Fruit fly (Drosophila melanogaster): ENCODE data around the gene CG10435.
A peak's percentile ranks its signal among the peaks of the same experiment; 100 is the strongest.

The CG10435 gene

dm6 chr3R:7969702-7970175, 43.3 kb downstream of the CG10435 start:
- peak; percentile 73 for TF ChIP-seq net (GFP tag; optimal IDR thresholded peaks at IDR 0.05)
- TF ChIP-seq Hr4 (GFP tag; optimal IDR thresholded peaks at IDR 0.05), result peak; percentile 81
- no peak for TF ChIP-seq CG6854 (GFP tag; optimal IDR thresholded peaks at IDR 0.05)
- TF ChIP-seq Ets96B (tag; optimal IDR thresholded peaks at IDR 0.05), result peak; percentile 82
- TF ChIP-seq CG3032 (tag; optimal IDR thresholded peaks at IDR 0.05), result peak; percentile 84
- peak; percentile 74 for TF ChIP-seq Sox14 (GFP tag; optimal IDR thresholded peaks at IDR 0.05)
- peak; percentile 59 for TF ChIP-seq CG1621 (tag; optimal IDR thresholded peaks at IDR 0.05)
- TF ChIP-seq Eip93F (GFP tag; optimal IDR thresholded peaks at IDR 0.05), result no peak
- no peak for TF ChIP-seq fd85E (GFP tag; optimal IDR thresholded peaks at IDR 0.05)
- peak; percentile 95 for TF ChIP-seq Eip78C (GFP tag)
- peak; percentile 25 for TF ChIP-seq svp (GFP tag)
- TF ChIP-seq acj6 (GFP tag; optimal IDR thresholded peaks at IDR 0.05), result peak; percentile 74
- TF ChIP-seq eg (GFP tag; IDR thresholded peaks at IDR 0.05), result peak; percentile 87
- peak; percentile 77 for TF ChIP-seq achi (GFP tag; optimal IDR thresholded peaks at IDR 0.05)
- TF ChIP-seq fkh (GFP tag; optimal IDR thresholded peaks at IDR 0.05), result no peak
- no peak for TF ChIP-seq Blimp-1 (GFP tag; optimal IDR thresholded peaks at IDR 0.05)
- TF ChIP-seq Sox15 (GFP tag; optimal IDR thresholded peaks at IDR 0.05), result peak; percentile 13
- peak; percentile 60 for TF ChIP-seq CG7368 (GFP tag; optimal IDR thresholded peaks at IDR 0.05)
- peak; percentile 73 for TF ChIP-seq dsx (GFP tag; optimal IDR thresholded peaks at IDR 0.05; ENCODE audit: poor library complexity, severe bottlenecking)
- peak; percentile 61 for TF ChIP-seq Smox (GFP tag; optimal IDR thresholded peaks at IDR 0.05)
- peak; percentile 70 for TF ChIP-seq Gug (GFP tag; IDR thresholded peaks at IDR 0.05)
- TF ChIP-seq Hr38 (GFP tag; optimal IDR thresholded peaks at IDR 0.05), result no peak
- peak; percentile 73 to 78 for TF ChIP-seq ss (GFP tag; optimal IDR thresholded peaks at IDR 0.05)
- peak; percentile 82 for TF ChIP-seq OdsH (GFP tag; optimal IDR thresholded peaks at IDR 0.05)
- peak; percentile 49 for TF ChIP-seq CG16779 (tag; optimal IDR thresholded peaks at IDR 0.05)
- TF ChIP-seq spab (GFP tag; optimal IDR thresholded peaks at IDR 0.05), result peak; percentile 80
- peak; percentile 83 for TF ChIP-seq CG6808 (GFP tag; optimal IDR thresholded peaks at IDR 0.05)
- TF ChIP-seq CG32006 (GFP tag; optimal IDR thresholded peaks at IDR 0.05), result peak; percentile 90
- peak; percentile 87 for TF ChIP-seq CG6276 (GFP tag; optimal IDR thresholded peaks at IDR 0.05)
- TF ChIP-seq Eip75B (GFP tag; optimal IDR thresholded peaks at IDR 0.05), result peak; percentile 84
- peak; percentile 92 for TF ChIP-seq CG8119 (GFP tag; IDR thresholded peaks at IDR 0.05)
- TF ChIP-seq Ets21C (GFP tag; optimal IDR thresholded peaks at IDR 0.05), result peak; percentile 39
- TF ChIP-seq fd59A (GFP tag; optimal IDR thresholded peaks at IDR 0.05), result peak; percentile 72
- TF ChIP-seq CG8632 (GFP tag; optimal IDR thresholded peaks at IDR 0.05), result peak; percentile 59
- peak; percentile 71 for TF ChIP-seq CG6792 (GFP tag; optimal IDR thresholded peaks at IDR 0.05)
- TF ChIP-seq CG3919 (GFP tag; optimal IDR thresholded peaks at IDR 0.05), result peak; percentile 89
- TF ChIP-seq CG9139 (GFP tag; optimal IDR thresholded peaks at IDR 0.05), result peak; percentile 66
- peak; percentile 55 for TF ChIP-seq Met (GFP tag; optimal IDR thresholded peaks at IDR 0.05)
- peak; percentile 73 for TF ChIP-seq esn (GFP tag; optimal IDR thresholded peaks at IDR 0.05)
- peak; percentile 78 for TF ChIP-seq topi (GFP tag; optimal IDR thresholded peaks at IDR 0.05)
- TF ChIP-seq cyc (GFP tag; optimal IDR thresholded peaks at IDR 0.05), result peak; percentile 60
- peak; percentile 58 for TF ChIP-seq CG34406 (GFP tag; optimal IDR thresholded peaks at IDR 0.05)
- TF ChIP-seq CG15336 (GFP tag; IDR thresholded peaks at IDR 0.05), result peak; percentile 90
- peak; percentile 72 for TF ChIP-seq pdm3 (GFP tag; optimal IDR thresholded peaks at IDR 0.05)
- TF ChIP-seq CG10669 (GFP tag; optimal IDR thresholded peaks at IDR 0.05), result peak; percentile 77
- peak; percentile 30 for TF ChIP-seq CG11902 (GFP tag; optimal IDR thresholded peaks at IDR 0.05)
- TF ChIP-seq CG31627 (GFP tag; optimal IDR thresholded peaks at IDR 0.05), result peak; percentile 65
- peak; percentile 73 for TF ChIP-seq CG11762 (GFP tag; optimal IDR thresholded peaks at IDR 0.05; ENCODE audit: insufficient read depth)
- TF ChIP-seq CG10631 (GFP tag; optimal IDR thresholded peaks at IDR 0.05), result peak; percentile 79
- TF ChIP-seq vri (GFP tag; optimal IDR thresholded peaks at IDR 0.05), result peak; percentile 27
- TF ChIP-seq CG8319 (GFP tag; optimal IDR thresholded peaks at IDR 0.05), result peak; percentile 41
- TF ChIP-seq CG4318 (GFP tag; optimal IDR thresholded peaks at IDR 0.05), result peak; percentile 81

All from whole organism, prepupa.